Worm (Caenorhabditis elegans) whole organism, midembryonic: ENCODE data around the gene scl-6.

Experiments
- T22C8.4 ChIP-seq: fragments of 200-800 bp; sonication (Bioruptor generic); IDR thresholded peaks from 2 replicates; pipeline ENCODE4 v1.3.6; 2022; ENCODE audit warnings: missing genetic modification characterization, missing compliant biosample characterization
- cog-1 ChIP-seq: sonication (generic microtip); optimal IDR thresholded peaks from 2 replicates; lab custom pipeline; 2016; ENCODE audit warnings: missing genetic modification characterization, missing compliant biosample characterization
- flt-1 ChIP-seq: fragments of 200-800 bp; sonication (Bioruptor generic); IDR thresholded peaks from 2 replicates; pipeline ENCODE4 v1.3.6; 2022; ENCODE audit warnings: missing genetic modification characterization, missing compliant biosample characterization
- klf-2 ChIP-seq: fragments of 200-800 bp; sonication (Bioruptor generic); conservative IDR thresholded peaks from 2 replicates; pipeline ENCODE4 v1.3.6; 2022; ENCODE audit warnings: missing genetic modification reagents, missing genetic modification characterization, missing compliant biosample characterization
- med-1 ChIP-seq: sonication (generic microtip); optimal IDR thresholded peaks from 2 replicates; lab custom pipeline; 2017; ENCODE audit warnings: missing genetic modification characterization, mild to moderate bottlenecking, missing compliant biosample characterization, antibody characterized with exemption, missing genetic modification reagents; ENCODE audit not compliant: insufficient read depth
- ref-1 ChIP-seq: fragments of 200-800 bp; sonication (Bioruptor generic); conservative IDR thresholded peaks from 2 replicates; pipeline ENCODE4 v1.3.6; 2022; ENCODE audit warnings: missing genetic modification reagents, missing genetic modification characterization, missing compliant biosample characterization
- tab-1 ChIP-seq: fragments of 200-800 bp; sonication (Bioruptor generic); IDR thresholded peaks from 2 replicates; pipeline ENCODE4 v1.3.6; 2022; ENCODE audit warnings: missing genetic modification characterization, missing compliant biosample characterization
- ztf-23 ChIP-seq: fragments of 200-800 bp; sonication (Bioruptor generic); IDR thresholded peaks from 2 replicates; pipeline ENCODE4 v1.3.6; 2022; ENCODE audit warnings: missing genetic modification reagents, missing genetic modification characterization, missing compliant biosample characterization
- ztf-29 ChIP-seq: fragments of 200-800 bp; sonication (Bioruptor generic); IDR thresholded peaks from 2 replicates; pipeline ENCODE4 v1.3.6; 2022; ENCODE audit warnings: missing genetic modification reagents, missing genetic modification characterization, missing compliant biosample characterization

ce11 chrIV:13063714-13064113 is 4.8 kb upstream of the scl-6 start, which contains the start of gene scl-5:
- TF ChIP-seq klf-2 (GFP tag; lab: Robert Waterston, UW) (no peak), T22C8.4 (no peak), ref-1 (no peak), ztf-23 (GFP tag; lab: Robert Waterston, UW) (no peak), cog-1 (tag; lab: Kevin White, UChicago) (no peak), ztf-29 (no peak), tab-1 (GFP tag; lab: Robert Waterston, UW) (no peak), med-1 (no peak), flt-1 (no peak)
